Fruit fly (Drosophila melanogaster) whole organism, embryonic: ENCODE measurements around the gene IRSp53.

Experiments used
- Antp ChIP-seq: fragments of 200-800 bp; sonication (Bioruptor generic); optimal IDR thresholded peaks from 3 replicates; lab custom pipeline; 2016; ENCODE audit warnings: missing biosample characterization, missing genetic modification characterization
- CG10959 ChIP-seq: fragments of 200-800 bp; sonication (Bioruptor generic); IDR thresholded peaks from 2 replicates; pipeline ENCODE4 v1.3.6; 2022; ENCODE audit warnings: missing biosample characterization, missing genetic modification characterization
- CG15696 ChIP-seq: fragments of 200-800 bp; sonication (Bioruptor generic); optimal IDR thresholded peaks from 2 replicates; lab custom pipeline; 2019; ENCODE audit warnings: missing biosample characterization, mild to moderate bottlenecking, missing genetic modification characterization, moderate library complexity
- CG16779 ChIP-seq: fragments of 200-800 bp; sonication (Bioruptor generic); IDR thresholded peaks from 2 replicates; pipeline ENCODE4 v1.3.6; 2022; ENCODE audit warnings: missing biosample characterization, missing genetic modification characterization
- CG16813 ChIP-seq: fragments of 200-800 bp; sonication (Bioruptor generic); IDR thresholded peaks from 3 replicates; pipeline ENCODE4 v1.3.6; 2022; ENCODE audit warnings: missing biosample characterization, missing genetic modification characterization; ENCODE audit not compliant: partially characterized antibody
- CG17802 ChIP-seq: fragments of 200-800 bp; sonication (Bioruptor generic); optimal IDR thresholded peaks from 2 replicates; lab custom pipeline; 2018; ENCODE audit warnings: missing biosample characterization, mild to moderate bottlenecking, missing genetic modification characterization, moderate library complexity
- CG33557 ChIP-seq: fragments of 200-800 bp; sonication (Bioruptor generic); optimal IDR thresholded peaks from 2 replicates; lab custom pipeline; 2019; ENCODE audit warnings: missing biosample characterization, mild to moderate bottlenecking, missing genetic modification characterization, moderate library complexity
- CG4404 ChIP-seq: fragments of 200-800 bp; sonication (Bioruptor generic); IDR thresholded peaks from 2 replicates; pipeline ENCODE4 v1.3.6; 2022; ENCODE audit warnings: missing biosample characterization, missing genetic modification characterization
- CG4730 ChIP-seq: fragments of 200-800 bp; sonication (Bioruptor generic); IDR thresholded peaks from 2 replicates; pipeline ENCODE4 v1.3.6; 2022; ENCODE audit warnings: missing biosample characterization, missing genetic modification characterization
- CG4820 ChIP-seq: fragments of 200-800 bp; sonication (Bioruptor generic); optimal IDR thresholded peaks from 3 replicates; lab custom pipeline; 2016; ENCODE audit warnings: missing biosample characterization, missing genetic modification characterization
- CG6854 ChIP-seq: fragments of 200-800 bp; sonication (Bioruptor generic); optimal IDR thresholded peaks from 3 replicates; lab custom pipeline; 2017; ENCODE audit warnings: missing biosample characterization, mild to moderate bottlenecking, missing genetic modification characterization
- CG9727 ChIP-seq: fragments of 200-800 bp; sonication (Bioruptor generic); optimal IDR thresholded peaks from 3 replicates; lab custom pipeline; 2017; ENCODE audit warnings: missing biosample characterization, mild to moderate bottlenecking, missing genetic modification characterization
- Dad ChIP-seq: fragments of 200-800 bp; sonication (Bioruptor generic); optimal IDR thresholded peaks from 3 replicates; lab custom pipeline; 2016; ENCODE audit warnings: missing biosample characterization, missing genetic modification characterization
- Deaf1 ChIP-seq: fragments of 200-800 bp; optimal IDR thresholded peaks from 3 replicates; lab custom pipeline; 2019; ENCODE audit warnings: missing biosample characterization, mild to moderate bottlenecking, missing genetic modification characterization, moderate library complexity
- Eip74EF ChIP-seq, 2 experiments: fragments of 200-800 bp in 1 of 2; fragments of >200 bp in 1 of 2; sonication (Bioruptor generic) in 1 of 2; optimal IDR thresholded peaks; 2 replicates each; lab custom pipeline; 2017 to 2019; ENCODE audit warnings: missing biosample characterization in 2 of 2, missing genetic modification characterization in 2 of 2, mild to moderate bottlenecking in 1 of 2, moderate library complexity in 1 of 2
- Ets65A ChIP-seq: fragments of 200-800 bp; sonication (Bioruptor generic); peaks from one replicate; lab custom pipeline; 2016; ENCODE audit warnings: missing biosample characterization, missing genetic modification characterization
- H15 ChIP-seq: fragments of 200-800 bp; sonication (Bioruptor generic); IDR thresholded peaks from 3 replicates; pipeline ENCODE4 v1.3.6; 2022; ENCODE audit warnings: missing biosample characterization, missing genetic modification characterization
- MESR4 ChIP-seq: fragments of 200-800 bp; sonication (Bioruptor generic); optimal IDR thresholded peaks from 2 replicates; lab custom pipeline; 2018; ENCODE audit warnings: missing biosample characterization, mild to moderate bottlenecking, missing genetic modification characterization, moderate library complexity
- Neu2 ChIP-seq: fragments of 200-800 bp; sonication (Bioruptor generic); optimal IDR thresholded peaks from 3 replicates; lab custom pipeline; 2016; ENCODE audit warnings: missing biosample characterization, missing genetic modification characterization, borderline replicate concordance
- Scr ChIP-seq: fragments of 200-800 bp; sonication (Bioruptor generic); IDR thresholded peaks from 2 replicates; pipeline ENCODE4 v1.3.6; 2022; ENCODE audit warnings: missing biosample characterization, missing genetic modification characterization; ENCODE audit not compliant: partially characterized antibody
- ato ChIP-seq: fragments of 200-800 bp; sonication (Bioruptor generic); IDR thresholded peaks from 2 replicates; pipeline ENCODE4 v1.3.6; 2022; ENCODE audit warnings: missing biosample characterization, missing genetic modification characterization; ENCODE audit not compliant: partially characterized antibody
- bab2 ChIP-seq: fragments of 200-800 bp; sonication (Bioruptor generic); optimal IDR thresholded peaks from 2 replicates; lab custom pipeline; 2016; ENCODE audit warnings: missing biosample characterization, missing genetic modification characterization
- bcd ChIP-seq: fragments of 200-800 bp; sonication (Bioruptor generic); optimal IDR thresholded peaks from 2 replicates; lab custom pipeline; 2017; ENCODE audit warnings: missing biosample characterization, mild to moderate bottlenecking, missing genetic modification characterization
- chn ChIP-seq: fragments of 200-800 bp; sonication (Bioruptor generic); optimal IDR thresholded peaks from 2 replicates; lab custom pipeline; 2016; ENCODE audit warnings: missing biosample characterization, missing genetic modification characterization
- ci ChIP-seq: fragments of 200-800 bp; sonication (Bioruptor generic); IDR thresholded peaks from 3 replicates; pipeline ENCODE4 v1.3.6; 2022; ENCODE audit warnings: missing biosample characterization, missing genetic modification characterization
- croc ChIP-seq: fragments of 200-800 bp; sonication (Bioruptor generic); conservative IDR thresholded peaks from 3 replicates; pipeline ENCODE4 v1.3.6; 2022; ENCODE audit warnings: missing biosample characterization, missing genetic modification characterization
- dati ChIP-seq: fragments of 200-800 bp; sonication (Bioruptor generic); IDR thresholded peaks from 2 replicates; pipeline ENCODE4 v1.3.6; 2022; ENCODE audit warnings: missing biosample characterization, missing genetic modification characterization
- dimm ChIP-seq: fragments of 200-800 bp; sonication (Bioruptor generic); IDR thresholded peaks from 2 replicates; pipeline ENCODE4 v1.3.6; 2022; ENCODE audit warnings: missing biosample characterization, missing genetic modification characterization
- eyg ChIP-seq: fragments of 200-800 bp; sonication (Bioruptor generic); optimal IDR thresholded peaks from 3 replicates; lab custom pipeline; 2016; ENCODE audit warnings: missing biosample characterization, missing genetic modification characterization
- fd64A ChIP-seq: fragments of 200-800 bp; sonication (Bioruptor generic); optimal IDR thresholded peaks from 3 replicates; lab custom pipeline; 2018; ENCODE audit warnings: missing biosample characterization, mild to moderate bottlenecking, missing genetic modification characterization
- fru ChIP-seq: fragments of >200 bp; optimal IDR thresholded peaks from 2 replicates; lab custom pipeline; 2017
- gce ChIP-seq: fragments of 200-800 bp; sonication (Bioruptor generic); IDR thresholded peaks from 3 replicates; pipeline ENCODE4 v1.3.6; 2022; ENCODE audit warnings: missing biosample characterization, missing genetic modification characterization
- gcm ChIP-seq: fragments of 200-800 bp; sonication (Bioruptor generic); optimal IDR thresholded peaks from 2 replicates; lab custom pipeline; 2019; ENCODE audit warnings: missing biosample characterization, mild to moderate bottlenecking, missing genetic modification characterization, moderate library complexity
- gro ChIP-seq: fragments of 200-800 bp; sonication (Bioruptor generic); optimal IDR thresholded peaks from 2 replicates; lab custom pipeline; 2016; ENCODE audit warnings: missing biosample characterization, missing genetic modification characterization
- ham ChIP-seq: fragments of 200-800 bp; sonication (Bioruptor generic); IDR thresholded peaks from 2 replicates; pipeline ENCODE4 v1.3.6; 2022; ENCODE audit warnings: missing biosample characterization, missing genetic modification characterization
- ken ChIP-seq: fragments of 200-800 bp; sonication (Bioruptor generic); IDR thresholded peaks from 3 replicates; pipeline ENCODE4 v1.3.6; 2022; ENCODE audit warnings: missing biosample characterization, missing genetic modification characterization
- lbe ChIP-seq: fragments of 200-800 bp; sonication (Bioruptor generic); optimal IDR thresholded peaks from 2 replicates; lab custom pipeline; 2016; ENCODE audit warnings: missing biosample characterization, mild to moderate bottlenecking, missing genetic modification characterization
- odd ChIP-seq: fragments of 200-800 bp; sonication (Bioruptor generic); optimal IDR thresholded peaks from 2 replicates; lab custom pipeline; 2017; ENCODE audit warnings: missing biosample characterization, mild to moderate bottlenecking, missing genetic modification characterization
- org-1 ChIP-seq: fragments of 200-800 bp; sonication (Bioruptor generic); optimal IDR thresholded peaks from 2 replicates; lab custom pipeline; 2017; ENCODE audit warnings: missing biosample characterization, missing genetic modification characterization
- peb ChIP-seq: fragments of 200-800 bp; sonication (Bioruptor generic); IDR thresholded peaks from 2 replicates; pipeline ENCODE4 v1.3.6; 2022; ENCODE audit warnings: missing biosample characterization, missing genetic modification characterization
- phol ChIP-seq: fragments of 200-800 bp; sonication (Bioruptor generic); optimal IDR thresholded peaks from 3 replicates; lab custom pipeline; 2018; ENCODE audit warnings: missing biosample characterization, mild to moderate bottlenecking, missing genetic modification characterization, moderate library complexity
- shn ChIP-seq: fragments of 200-800 bp; sonication (Bioruptor generic); optimal IDR thresholded peaks from 3 replicates; lab custom pipeline; 2016; ENCODE audit warnings: missing biosample characterization, missing genetic modification characterization
- slou ChIP-seq: fragments of 200-800 bp; sonication (Bioruptor generic); optimal IDR thresholded peaks from 3 replicates; lab custom pipeline; 2016; ENCODE audit warnings: missing biosample characterization, missing genetic modification characterization
- so ChIP-seq: fragments of 200-800 bp; sonication (Bioruptor generic); IDR thresholded peaks from 3 replicates; pipeline ENCODE4 v1.3.6; 2022; ENCODE audit warnings: missing biosample characterization, missing genetic modification characterization
- tap ChIP-seq: fragments of 200-800 bp; optimal IDR thresholded peaks from 3 replicates; lab custom pipeline; 2019; ENCODE audit warnings: missing biosample characterization, mild to moderate bottlenecking, missing genetic modification characterization, moderate library complexity
- tll ChIP-seq, 2 experiments: fragments of 200-800 bp in 1 of 2; fragments of >200 bp in 1 of 2; sonication (Bioruptor generic) in 1 of 2; optimal IDR thresholded peaks; 2 replicates each; lab custom pipeline; 2017 to 2019; ENCODE audit warnings: missing biosample characterization in 2 of 2, missing genetic modification characterization in 2 of 2, mild to moderate bottlenecking in 1 of 2, moderate library complexity in 1 of 2
- toy ChIP-seq: fragments of 200-800 bp; sonication (Bioruptor generic); IDR thresholded peaks from 2 replicates; pipeline ENCODE4 v1.3.6; 2022; ENCODE audit warnings: missing biosample characterization, missing genetic modification characterization
- vvl ChIP-seq: fragments of 200-800 bp; sonication (Bioruptor generic); IDR thresholded peaks from 2 replicates; pipeline ENCODE4 v1.3.6; 2022; ENCODE audit warnings: missing biosample characterization, missing genetic modification characterization
- wdn ChIP-seq: fragments of 200-800 bp; sonication (Bioruptor generic); IDR thresholded peaks from 2 replicates; pipeline ENCODE4 v1.3.6; 2022; ENCODE audit warnings: missing biosample characterization, missing genetic modification characterization
- wek ChIP-seq: fragments of 200-800 bp; sonication (Bioruptor generic); optimal IDR thresholded peaks from 3 replicates; lab custom pipeline; 2018; ENCODE audit warnings: missing biosample characterization, mild to moderate bottlenecking, missing genetic modification characterization, moderate library complexity
- zen2 ChIP-seq: fragments of 200-800 bp; sonication (Bioruptor generic); IDR thresholded peaks from 3 replicates; pipeline ENCODE4 v1.3.6; 2022; ENCODE audit warnings: missing biosample characterization, missing genetic modification characterization; ENCODE audit not compliant: partially characterized antibody

IRSp53 gene

dm6 chr3L:11093046-11093520 lies 42.8 kb upstream of the IRSp53 start, which contains the start of gene JIL-1 (continued):
- peak; percentile 47; the same call in 1 of the 2 replicates for TF ChIP-seq dati (GFP tag; lab: Robert Waterston, UW)
- TF ChIP-seq gro (GFP tag; lab: Kevin White, UChicago) = peak; percentile 48
- TF ChIP-seq croc (GFP tag; lab: Robert Waterston, UW) = peak; percentile 54; the same call in 2 of the 3 replicates
- peak; percentile 50 for TF ChIP-seq chn (GFP tag; lab: Kevin White, UChicago)
- TF ChIP-seq CG6854 (GFP tag; lab: Kevin White, UChicago) = no peak
- no peak for TF ChIP-seq fd64A (GFP tag; lab: Kevin White, UChicago)
- peak; percentile 88 for TF ChIP-seq Scr (GFP tag; lab: Robert Waterston, UW)
- peak; percentile 96 for TF ChIP-seq Ets65A (GFP tag; lab: Kevin White, UChicago)
- peak; percentile 18 for TF ChIP-seq CG15696 (tag; lab: Kevin White, UChicago)
- TF ChIP-seq toy (GFP tag; lab: Robert Waterston, UW) = peak; percentile 43; the same call in 1 of the 2 replicates
- peak; percentile 56 for TF ChIP-seq CG10959 (GFP tag; lab: Robert Waterston, UW)
- peak; percentile 65 for TF ChIP-seq phol (tag; lab: Kevin White, UChicago)
- no peak for TF ChIP-seq Neu2 (GFP tag; lab: Kevin White, UChicago)
- peak; percentile 89 for TF ChIP-seq CG16813 (GFP tag; lab: Robert Waterston, UW)
- TF ChIP-seq eyg (GFP tag; lab: Kevin White, UChicago) = no peak
- TF ChIP-seq ato (GFP tag; lab: Robert Waterston, UW) = peak; percentile 73
- TF ChIP-seq CG33557 (GFP tag; lab: Kevin White, UChicago) = peak; percentile 28
- TF ChIP-seq zen2 (GFP tag; lab: Robert Waterston, UW) = peak; percentile 38; the same call in 2 of the 3 replicates
- TF ChIP-seq tll (GFP tag; optimal IDR thresholded peaks at IDR 0.05; lab: Kevin White, UChicago) = no peak
- no peak for TF ChIP-seq Eip74EF (GFP tag; optimal IDR thresholded peaks at IDR 0.05; lab: Kevin White, UChicago)
- no peak for TF ChIP-seq fru
- peak; percentile 78 for TF ChIP-seq ci
- TF ChIP-seq CG4820 (GFP tag; lab: Kevin White, UChicago) = peak; percentile 52
- TF ChIP-seq bab2 (GFP tag; lab: Kevin White, UChicago) = peak; percentile 48
- TF ChIP-seq CG9727 (GFP tag; lab: Kevin White, UChicago) = peak; percentile 28
- no peak for TF ChIP-seq shn (GFP tag; lab: Kevin White, UChicago)
- peak; percentile 33 for TF ChIP-seq peb
- TF ChIP-seq org-1 (GFP tag; lab: Kevin White, UChicago) = peak; percentile 15
- peak; percentile 40; the same call in 1 of the 2 replicates for TF ChIP-seq ham (GFP tag; lab: Robert Waterston, UW)
- TF ChIP-seq ken = peak; percentile 81
- TF ChIP-seq tap = no peak
- peak; percentile 6 for TF ChIP-seq Deaf1 (tag; lab: Kevin White, UChicago)
- peak; percentile 70 for TF ChIP-seq MESR4 (GFP tag; lab: Kevin White, UChicago)
- TF ChIP-seq CG16779 (GFP tag; lab: Robert Waterston, UW) = peak; percentile 72; the same call in 1 of the 2 replicates
- peak; percentile 28; the same call in 2 of the 3 replicates for TF ChIP-seq so (GFP tag; lab: Robert Waterston, UW)
- peak; percentile 69 for TF ChIP-seq Dad
- TF ChIP-seq gcm (GFP tag; lab: Kevin White, UChicago) = no peak
- peak; percentile 47 for TF ChIP-seq slou (GFP tag; lab: Kevin White, UChicago)
- TF ChIP-seq H15 = peak; percentile 24; the same call in 1 of the 3 replicates
- no peak for TF ChIP-seq wek (GFP tag; lab: Kevin White, UChicago)
- TF ChIP-seq wdn = peak; percentile 65
- peak; percentile 71 for TF ChIP-seq bcd
- TF ChIP-seq gce (GFP tag; lab: Robert Waterston, UW) = no peak
- peak; percentile 36 for TF ChIP-seq CG17802 (tag; lab: Kevin White, UChicago)
- peak; percentile 50 for TF ChIP-seq CG4730 (GFP tag; lab: Robert Waterston, UW)
- peak; percentile 31 for TF ChIP-seq Antp (GFP tag; lab: Kevin White, UChicago)
- TF ChIP-seq dimm (GFP tag; lab: Robert Waterston, UW) = no peak
- peak; percentile 51 for TF ChIP-seq lbe (GFP tag; lab: Kevin White, UChicago)
- TF ChIP-seq CG4404 (GFP tag; lab: Robert Waterston, UW) = peak; percentile 54; the same call in 1 of the 2 replicates
- peak; percentile 87 for TF ChIP-seq vvl (GFP tag; lab: Robert Waterston, UW)
- no peak for TF ChIP-seq odd (GFP tag; lab: Kevin White, UChicago)
